Worm (Caenorhabditis elegans): ENCODE data around the gene mec-14.

The mec-14 gene

DNA sequence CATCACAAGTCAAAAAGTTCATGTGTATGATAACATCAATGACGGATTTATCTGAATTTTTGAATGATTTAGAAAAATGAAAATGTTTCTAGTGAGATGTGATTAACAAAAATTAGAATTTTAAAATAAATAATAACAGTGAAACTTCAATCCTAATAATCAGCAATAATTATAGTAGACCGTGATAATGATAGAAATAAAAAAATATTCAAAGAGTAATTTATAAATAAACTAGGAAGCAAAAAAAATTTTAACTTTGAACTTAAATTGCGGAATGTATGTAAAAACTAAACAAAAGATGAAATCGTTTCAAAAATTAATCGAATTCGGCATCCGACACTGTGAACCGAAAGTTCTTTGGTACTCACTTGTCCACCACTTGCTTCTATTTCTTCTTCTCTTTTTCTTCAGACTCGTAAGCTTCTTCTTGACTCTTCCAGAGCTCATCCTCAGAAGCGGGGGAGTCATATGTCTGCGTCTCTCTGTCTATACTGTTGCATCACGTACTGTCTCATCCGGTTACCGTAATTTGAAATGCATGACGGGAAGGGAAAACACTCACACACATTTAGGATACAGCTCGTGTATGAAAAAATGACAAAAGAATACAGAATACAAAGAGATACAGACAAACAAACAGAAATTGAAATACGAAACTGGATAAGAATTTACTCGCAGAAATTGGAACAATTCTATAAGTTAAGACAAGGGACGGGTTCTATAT lies at the start of gene mec-14:
Gene mec-14, minus strand, starts transcription at position 51 of the 724 bp plus-strand sequence.
- TF ChIP-seq ztf-23 (GFP tag; IDR thresholded peaks at IDR 0.05) (no peak), klf-2 (GFP tag; conservative IDR thresholded peaks at IDR 0.05) (no peak), med-1 (GFP tag; optimal IDR thresholded peaks at IDR 0.05; ENCODE audit: insufficient read depth) (no peak), ref-1 (GFP tag; conservative IDR thresholded peaks at IDR 0.05) (no peak), flt-1 (GFP tag; IDR thresholded peaks at IDR 0.05) (no peak), ztf-29 (GFP tag; IDR thresholded peaks at IDR 0.05) (no peak)

ce11 chrIII:7241065-7241464 lies 48.3 kb upstream of the mec-14 start, which contains the start of gene ztf-31:
Gene ztf-31, plus strand, starts transcription at chrIII:7241365.
- TF ChIP-seq T22C8.4 (GFP tag; IDR thresholded peaks at IDR 0.05) (no peak), ztf-29 (GFP tag; IDR thresholded peaks at IDR 0.05) (no peak), flt-1 (GFP tag; IDR thresholded peaks at IDR 0.05) (no peak)

- TF ChIP-seq tab-1 (GFP tag; IDR thresholded peaks at IDR 0.05) (no peak), med-1 (GFP tag; optimal IDR thresholded peaks at IDR 0.05; ENCODE audit: insufficient read depth) (no peak), flt-1 (GFP tag; IDR thresholded peaks at IDR 0.05) (no peak)
Observed at ce11 chrIII:7239416-7239815, 46.6 kb upstream of the mec-14 start.

ce11 chrIII:7238727-7239126 lies 45.9 kb upstream of the mec-14 start, which contains the start of gene pars-1:
Gene pars-1, plus strand, starts transcription at chrIII:7239027.
- TF ChIP-seq flt-1 (GFP tag; IDR thresholded peaks at IDR 0.05) (no peak), ztf-23 (GFP tag; IDR thresholded peaks at IDR 0.05) (no peak)

- TF ChIP-seq klf-2 (GFP tag; conservative IDR thresholded peaks at IDR 0.05) (no peak), tab-1 (GFP tag; IDR thresholded peaks at IDR 0.05) (no peak), cog-1 (tag; optimal IDR thresholded peaks at IDR 0.05) (peak; percentile 21)
Observed at ce11 chrIII:7234148-7234547, 41.4 kb upstream of the mec-14 start, which contains the start of gene ndus-8. Gene ndus-8, minus strand, starts transcription at chrIII:7234202.

- TF ChIP-seq cog-1 (tag; optimal IDR thresholded peaks at IDR 0.05), result no peak
- no peak for TF ChIP-seq T22C8.4 (GFP tag; IDR thresholded peaks at IDR 0.05)
- TF ChIP-seq ref-1 (GFP tag; conservative IDR thresholded peaks at IDR 0.05), result no peak
- no peak for TF ChIP-seq ztf-23 (GFP tag; IDR thresholded peaks at IDR 0.05)
- TF ChIP-seq ztf-29 (GFP tag; IDR thresholded peaks at IDR 0.05), result no peak
Observed at ce11 chrIII:7232782-7233181, 40.0 kb upstream of the mec-14 start, which contains the start of gene adr-2. Gene adr-2, minus strand, starts transcription at chrIII:7232882.

DNA sequence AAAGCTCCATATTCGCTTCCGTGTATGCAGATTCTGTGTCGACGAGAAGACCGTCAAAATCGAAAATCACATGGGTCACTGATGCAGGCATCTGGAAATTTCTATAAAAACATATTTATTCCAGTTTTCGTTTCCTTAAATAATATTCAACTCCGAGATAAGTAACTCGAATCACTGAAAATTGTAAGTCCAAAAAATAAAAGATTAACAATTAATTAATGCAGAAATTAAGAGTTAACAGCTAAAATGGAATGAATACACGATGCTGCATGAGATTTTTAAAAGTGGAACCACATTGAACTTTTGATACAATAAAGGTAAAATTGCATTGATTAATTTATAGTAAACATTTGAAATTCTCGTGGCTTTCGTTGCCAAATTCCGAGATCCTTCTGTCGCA lies 38.0 kb upstream of the mec-14 start, which contains the start of gene R151.10:
Gene R151.10, minus strand, starts transcription at position 101 of the 400 bp plus-strand sequence.
- TF ChIP-seq tab-1 (GFP tag; IDR thresholded peaks at IDR 0.05) (no peak), flt-1 (GFP tag; IDR thresholded peaks at IDR 0.05) (no peak), ztf-29 (GFP tag; IDR thresholded peaks at IDR 0.05) (no peak), T22C8.4 (GFP tag; IDR thresholded peaks at IDR 0.05) (no peak), klf-2 (GFP tag; conservative IDR thresholded peaks at IDR 0.05) (no peak), ztf-23 (GFP tag; IDR thresholded peaks at IDR 0.05) (no peak), med-1 (GFP tag; optimal IDR thresholded peaks at IDR 0.05; ENCODE audit: insufficient read depth) (no peak), cog-1 (tag; optimal IDR thresholded peaks at IDR 0.05) (no peak)

DNA sequence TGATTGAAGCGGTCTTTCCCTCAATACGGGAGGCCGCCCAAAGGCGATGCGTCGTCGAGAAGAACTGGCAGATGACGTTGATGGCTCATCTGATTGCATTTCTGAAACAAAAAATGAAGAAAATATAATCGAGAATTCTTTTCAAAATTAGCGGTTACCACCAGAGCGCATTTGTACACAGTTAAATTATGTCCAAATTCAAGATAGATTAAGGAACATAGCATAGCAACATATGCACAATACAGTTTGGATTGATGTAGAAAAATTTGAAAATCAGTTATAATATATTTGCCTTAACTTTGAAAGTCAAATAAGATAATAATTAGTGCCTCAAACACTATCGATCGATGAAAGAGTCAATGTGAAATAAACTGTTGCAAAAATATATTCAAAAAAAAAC lies 36.9 kb upstream of the mec-14 start, which contains the start of gene R151.8:
Gene R151.8, minus strand, starts transcription at position 101 of the 400 bp plus-strand sequence.
- TF ChIP-seq T22C8.4 (GFP tag; IDR thresholded peaks at IDR 0.05), result no peak
- no peak for TF ChIP-seq ref-1 (GFP tag; conservative IDR thresholded peaks at IDR 0.05)
- no peak for TF ChIP-seq cog-1 (tag; optimal IDR thresholded peaks at IDR 0.05)
- TF ChIP-seq flt-1 (GFP tag; IDR thresholded peaks at IDR 0.05), result no peak
- no peak for TF ChIP-seq ztf-23 (GFP tag; IDR thresholded peaks at IDR 0.05)
- TF ChIP-seq ztf-29 (GFP tag; IDR thresholded peaks at IDR 0.05), result no peak
- TF ChIP-seq klf-2 (GFP tag; conservative IDR thresholded peaks at IDR 0.05), result no peak

DNA sequence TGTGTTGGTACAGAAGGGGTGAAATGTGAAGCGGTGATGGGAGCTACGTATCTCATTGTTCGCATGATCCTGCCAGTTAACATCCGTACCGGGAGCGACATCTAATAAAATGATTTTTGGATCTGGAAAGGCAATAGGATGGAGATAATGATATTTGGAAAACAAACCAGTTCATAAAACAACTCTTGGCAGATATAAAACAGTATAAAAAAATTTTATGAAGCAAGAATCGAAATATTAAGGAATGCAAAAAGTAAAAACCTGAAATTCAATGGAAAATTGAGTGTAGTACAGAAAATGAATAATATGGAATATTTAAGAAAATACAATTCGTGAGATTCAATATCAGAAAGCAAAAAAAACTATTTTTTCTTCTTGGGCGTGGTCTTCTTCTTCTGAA lies 33.8 kb upstream of the mec-14 start, which contains the start of gene hsp-75:
Gene hsp-75, minus strand, starts transcription at position 101 of the 400 bp plus-strand sequence.
- no peak for TF ChIP-seq flt-1 (GFP tag; IDR thresholded peaks at IDR 0.05)
- no peak for TF ChIP-seq tab-1 (GFP tag; IDR thresholded peaks at IDR 0.05)
- TF ChIP-seq klf-2 (GFP tag; conservative IDR thresholded peaks at IDR 0.05), result no peak
- TF ChIP-seq cog-1 (tag; optimal IDR thresholded peaks at IDR 0.05), result no peak

DNA sequence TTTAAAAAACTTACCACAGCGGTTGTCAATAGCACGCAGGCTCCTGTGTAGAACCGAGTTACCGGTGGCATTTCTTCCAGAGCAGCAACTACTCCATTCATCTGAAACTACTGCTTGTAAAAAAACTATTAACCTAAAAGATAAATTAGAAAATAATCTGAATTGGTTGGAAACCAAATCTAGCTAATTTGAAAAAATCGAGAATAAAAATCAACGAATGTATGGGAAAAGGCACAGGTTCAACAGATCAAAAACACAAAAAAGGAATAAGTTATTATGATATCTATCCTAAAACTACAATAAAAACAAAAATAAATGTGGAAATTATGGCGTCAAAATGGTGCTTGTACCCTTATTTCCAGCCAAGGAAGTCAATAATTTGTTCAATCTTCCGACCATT lies 30.2 kb upstream of the mec-14 start, which contains the start of gene der-2:
Gene der-2, minus strand, starts transcription at position 101 of the 400 bp plus-strand sequence.
- TF ChIP-seq tab-1 (GFP tag; IDR thresholded peaks at IDR 0.05), result no peak

- TF ChIP-seq flt-1 (GFP tag; IDR thresholded peaks at IDR 0.05) (no peak), cog-1 (tag; optimal IDR thresholded peaks at IDR 0.05) (no peak), T22C8.4 (GFP tag; IDR thresholded peaks at IDR 0.05) (no peak), ztf-29 (GFP tag; IDR thresholded peaks at IDR 0.05) (no peak), klf-2 (GFP tag; conservative IDR thresholded peaks at IDR 0.05) (no peak), med-1 (GFP tag; optimal IDR thresholded peaks at IDR 0.05; ENCODE audit: insufficient read depth) (no peak), ztf-23 (GFP tag; IDR thresholded peaks at IDR 0.05) (no peak), tab-1 (GFP tag; IDR thresholded peaks at IDR 0.05) (no peak), ref-1 (GFP tag; conservative IDR thresholded peaks at IDR 0.05) (no peak)
Observed at ce11 chrIII:7221103-7221502, 28.3 kb upstream of the mec-14 start.
